Fruit fly (Drosophila melanogaster): ENCODE measurements around the gene Ref1.
A peak's percentile ranks its signal among the peaks of the same experiment; 100 is the strongest.

Gene Ref1

DNA sequence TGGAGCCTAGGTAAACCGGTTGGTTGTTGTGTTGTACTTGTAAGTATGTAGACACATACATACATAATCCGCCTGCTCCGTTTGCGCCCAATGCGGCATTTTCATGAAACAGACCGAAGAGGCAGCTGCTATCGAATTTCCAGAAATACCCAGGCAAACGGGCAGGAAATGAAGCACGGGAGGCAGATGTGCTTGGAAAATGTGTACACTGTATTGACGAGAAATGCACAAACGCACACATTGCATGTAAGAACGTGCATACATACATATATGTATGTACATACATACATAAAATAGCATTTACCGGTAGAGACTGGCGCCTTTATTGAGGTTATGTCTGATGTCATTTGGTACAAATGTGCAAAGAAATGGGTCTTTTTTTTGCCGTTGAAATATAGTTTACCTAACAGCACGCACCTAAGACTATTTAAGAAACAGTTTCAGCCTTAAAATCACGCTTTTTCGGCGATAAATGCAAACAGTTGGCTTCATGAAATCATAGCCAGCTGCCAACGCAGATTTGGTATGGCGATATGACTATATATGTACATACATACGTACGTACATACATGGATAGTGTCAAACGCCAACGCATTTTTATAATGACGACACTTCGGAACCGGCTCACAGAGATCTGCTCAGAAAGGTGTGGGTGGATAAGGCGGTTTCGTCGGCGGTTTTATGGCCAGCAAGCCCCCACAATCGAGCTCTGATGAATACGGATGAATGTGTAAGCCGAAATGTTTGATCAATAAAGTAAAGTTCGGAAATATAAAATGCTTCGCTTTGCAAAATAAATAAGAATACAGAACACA, 9.5 kb upstream of the Ref1 start:
- TF ChIP-seq CG8159 (tag; optimal IDR thresholded peaks at IDR 0.05) (peak; percentile 32), CG4496 (GFP tag; IDR thresholded peaks at IDR 0.05) (peak; percentile 45; the same call in 1 of the 3 replicates), CG17806 (tag; optimal IDR thresholded peaks at IDR 0.05) (no peak)

DNA sequence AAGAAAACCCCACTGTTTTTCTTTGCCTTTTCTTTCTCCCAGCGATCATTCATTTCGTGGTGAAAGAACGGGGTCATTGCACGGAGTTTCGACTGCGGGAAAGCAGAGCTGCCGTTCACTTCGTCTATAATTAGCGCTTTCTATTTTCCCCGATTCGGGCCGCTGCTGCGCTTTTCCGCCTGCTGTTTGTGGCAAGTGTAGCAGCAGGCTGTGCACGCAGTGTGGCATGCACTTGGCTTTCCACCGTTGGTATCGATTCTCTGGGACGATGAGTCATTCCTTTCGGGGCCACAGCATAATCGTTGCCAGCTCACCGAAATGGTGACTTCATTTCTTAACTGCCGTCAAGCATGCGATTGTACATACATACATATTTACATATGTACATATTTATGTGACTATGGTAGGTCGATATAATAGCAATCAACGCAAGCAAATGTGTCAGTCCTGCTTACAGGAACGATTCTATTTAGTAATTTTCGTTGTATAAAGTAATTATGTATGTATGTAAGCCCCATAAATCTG, 8.7 kb upstream of the Ref1 start:
- TF ChIP-seq CG12605 (GFP tag; IDR thresholded peaks at IDR 0.05): no peak
- TF ChIP-seq CG15710 (tag; optimal IDR thresholded peaks at IDR 0.05): no peak
- TF ChIP-seq EcR (GFP tag; optimal IDR thresholded peaks at IDR 0.05): peak; percentile 86
- TF ChIP-seq CG4496 (GFP tag; IDR thresholded peaks at IDR 0.05): 0 out of 3 replicates have a peak, but pooled peaks have one; percentile 15
- TF ChIP-seq rn (GFP tag; IDR thresholded peaks at IDR 0.05): no peak
- TF ChIP-seq CG9948 (tag; optimal IDR thresholded peaks at IDR 0.05): no peak
- peak; percentile 20 for TF ChIP-seq Pif1A (GFP tag; optimal IDR thresholded peaks at IDR 0.05)
- TF ChIP-seq fd96Ca (GFP tag; IDR thresholded peaks at IDR 0.05): peak; percentile 53; the same call in 1 of the 3 replicates
- TF ChIP-seq CG13204 (GFP tag; optimal IDR thresholded peaks at IDR 0.05): no peak

DNA sequence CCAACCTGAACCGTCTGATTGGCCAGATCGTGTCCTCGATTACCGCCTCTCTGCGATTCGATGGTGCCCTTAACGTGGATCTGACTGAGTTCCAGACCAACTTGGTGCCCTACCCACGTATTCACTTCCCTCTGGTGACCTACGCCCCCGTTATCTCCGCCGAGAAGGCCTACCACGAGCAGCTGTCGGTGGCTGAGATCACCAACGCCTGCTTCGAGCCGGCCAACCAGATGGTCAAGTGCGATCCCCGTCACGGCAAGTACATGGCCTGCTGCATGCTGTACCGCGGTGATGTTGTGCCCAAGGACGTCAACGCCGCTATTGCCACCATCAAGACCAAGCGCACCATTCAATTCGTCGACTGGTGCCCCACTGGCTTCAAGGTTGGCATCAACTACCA, 7.7 kb upstream of the Ref1 start:
- TF ChIP-seq CG17806 (tag; optimal IDR thresholded peaks at IDR 0.05) (no peak), Ets98B (GFP tag; IDR thresholded peaks at IDR 0.05) (no peak), CG32121 (GFP tag; IDR thresholded peaks at IDR 0.05) (no peak), CG4496 (GFP tag; IDR thresholded peaks at IDR 0.05) (no peak)

DNA sequence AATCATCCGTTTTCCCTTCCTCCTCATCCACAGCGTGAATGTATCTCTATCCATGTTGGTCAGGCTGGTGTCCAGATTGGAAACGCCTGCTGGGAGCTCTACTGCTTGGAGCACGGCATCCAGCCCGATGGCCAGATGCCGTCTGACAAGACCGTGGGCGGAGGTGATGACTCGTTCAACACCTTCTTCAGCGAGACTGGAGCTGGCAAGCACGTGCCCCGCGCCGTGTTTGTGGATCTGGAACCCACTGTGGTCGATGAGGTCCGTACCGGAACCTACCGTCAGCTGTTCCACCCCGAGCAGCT, 7.0 kb upstream of the Ref1 start:
- TF ChIP-seq Snoo (tag; optimal IDR thresholded peaks at IDR 0.05) (no peak), CG34367 (tag; optimal IDR thresholded peaks at IDR 0.05) (no peak), EcR (GFP tag; optimal IDR thresholded peaks at IDR 0.05) (no peak), CG9948 (tag; optimal IDR thresholded peaks at IDR 0.05) (no peak), CG12605 (GFP tag; IDR thresholded peaks at IDR 0.05) (no peak), fd96Ca (GFP tag; IDR thresholded peaks at IDR 0.05) (no peak), CG8159 (tag; optimal IDR thresholded peaks at IDR 0.05) (no peak), CG32121 (GFP tag; IDR thresholded peaks at IDR 0.05) (peak; percentile 26; the same call in 1 of the 2 replicates)

DNA sequence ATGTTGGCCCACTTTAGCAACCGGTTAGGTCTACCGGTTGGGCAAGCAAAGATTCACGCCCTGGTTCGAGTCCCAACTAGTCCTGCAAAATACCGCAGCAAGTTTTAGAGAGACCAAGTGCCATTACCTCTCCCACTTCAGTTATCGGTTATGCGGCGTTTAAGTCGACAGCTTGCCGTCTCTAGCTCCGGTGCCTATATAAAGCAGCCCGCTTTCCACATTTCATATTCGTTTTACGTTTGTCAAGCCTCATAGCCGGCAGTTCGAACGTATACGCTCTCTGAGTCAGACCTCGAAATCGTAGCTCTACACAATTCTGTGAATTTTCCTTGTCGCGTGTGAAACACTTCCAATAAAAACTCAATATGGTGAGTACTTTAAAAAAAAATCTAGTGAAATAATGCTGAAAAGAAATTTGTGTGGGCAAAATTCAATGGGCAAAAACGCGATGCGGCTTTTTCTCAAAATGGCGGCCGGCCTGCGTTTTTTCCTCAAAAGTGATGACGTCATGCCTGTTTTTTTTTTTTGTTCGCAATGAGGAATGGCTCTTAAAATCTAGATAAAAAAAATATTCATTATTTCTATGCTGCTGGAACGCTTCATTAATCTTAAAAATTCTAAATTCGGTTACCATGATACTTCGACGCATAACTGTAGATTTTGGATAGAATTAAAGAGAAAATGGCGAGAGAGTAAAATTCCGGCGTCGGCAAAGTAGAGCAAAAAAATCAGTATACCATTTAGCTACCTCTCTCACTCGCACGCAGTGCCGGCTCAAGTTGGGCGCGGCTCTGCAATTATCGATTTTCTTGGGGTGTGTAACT, 6.4 kb upstream of the Ref1 start, which contains the start of gene alphaTub84B:
Gene alphaTub84B, plus strand, starts transcription at position 223 of the 824 bp plus-strand sequence.
- TF ChIP-seq fd96Ca (GFP tag; IDR thresholded peaks at IDR 0.05): peak; percentile 54; the same call in 1 of the 3 replicates
- TF ChIP-seq CG13204 (GFP tag; optimal IDR thresholded peaks at IDR 0.05): peak; percentile 61
- TF ChIP-seq Pif1B (GFP tag; optimal IDR thresholded peaks at IDR 0.05): peak; percentile 69
- no peak for TF ChIP-seq CG17806 (tag; optimal IDR thresholded peaks at IDR 0.05)
- peak; percentile 4 for TF ChIP-seq CG9948 (tag; optimal IDR thresholded peaks at IDR 0.05)
- peak; percentile 24 for TF ChIP-seq CG8301 (tag; optimal IDR thresholded peaks at IDR 0.05)
- peak; percentile 52 for TF ChIP-seq Pif1A (GFP tag; optimal IDR thresholded peaks at IDR 0.05)
- no peak for TF ChIP-seq CG14655 (GFP tag; optimal IDR thresholded peaks at IDR 0.05)
- TF ChIP-seq CG12605 (GFP tag; IDR thresholded peaks at IDR 0.05): peak; percentile 54
- TF ChIP-seq EcR (GFP tag; optimal IDR thresholded peaks at IDR 0.05): peak; percentile 31
- peak; percentile 70 for TF ChIP-seq Ets98B (GFP tag; IDR thresholded peaks at IDR 0.05)
- peak; percentile 71 for TF ChIP-seq Snoo (tag; optimal IDR thresholded peaks at IDR 0.05)
- TF ChIP-seq CG4496 (GFP tag; IDR thresholded peaks at IDR 0.05): peak; percentile 57; the same call in 1 of the 3 replicates
- peak; percentile 35 for TF ChIP-seq CG15710 (tag; optimal IDR thresholded peaks at IDR 0.05)
- TF ChIP-seq CG8159 (tag; optimal IDR thresholded peaks at IDR 0.05): peak; percentile 27
- TF ChIP-seq D1 (tag; optimal IDR thresholded peaks at IDR 0.05): no peak
- 0 out of 2 replicates have a peak, but pooled peaks have one; percentile 24 for TF ChIP-seq CG32121 (GFP tag; IDR thresholded peaks at IDR 0.05)
- peak; percentile 29 for TF ChIP-seq CG34367 (tag; optimal IDR thresholded peaks at IDR 0.05)
- TF ChIP-seq CG10348 (GFP tag; IDR thresholded peaks at IDR 0.05): no peak
- TF ChIP-seq gl (tag; optimal IDR thresholded peaks at IDR 0.05): peak; percentile 25
- no peak for TF ChIP-seq rn (GFP tag; IDR thresholded peaks at IDR 0.05)

DNA sequence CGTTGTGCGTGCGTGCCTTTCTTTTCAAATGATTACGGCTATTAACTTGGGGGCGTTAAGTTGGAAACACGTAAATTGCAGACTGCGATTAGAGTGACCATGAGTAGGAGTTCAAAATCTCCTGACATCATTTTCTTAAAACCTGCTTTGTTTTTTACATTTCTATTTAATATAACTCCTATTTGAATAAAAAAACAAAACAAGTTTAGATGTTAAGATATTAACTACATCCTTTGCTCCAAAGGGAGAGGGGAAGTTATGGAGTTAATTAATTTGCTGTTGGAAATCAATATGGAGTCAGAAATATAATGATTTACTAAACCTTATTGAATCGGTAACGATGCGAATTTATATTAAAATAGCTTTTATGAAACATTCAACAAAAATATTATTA, 5.8 kb upstream of the Ref1 start, which contains the start of gene Tailor:
Gene Tailor, minus strand, starts transcription at position 101 of the 394 bp plus-strand sequence.
- TF ChIP-seq CG14655 (GFP tag; optimal IDR thresholded peaks at IDR 0.05) (no peak), CG8301 (tag; optimal IDR thresholded peaks at IDR 0.05) (no peak), Pif1B (GFP tag; optimal IDR thresholded peaks at IDR 0.05) (no peak), CG13204 (GFP tag; optimal IDR thresholded peaks at IDR 0.05) (no peak), fd96Ca (GFP tag; IDR thresholded peaks at IDR 0.05) (no peak), CG17806 (tag; optimal IDR thresholded peaks at IDR 0.05) (no peak), CG34367 (tag; optimal IDR thresholded peaks at IDR 0.05) (no peak), CG8159 (tag; optimal IDR thresholded peaks at IDR 0.05) (no peak), CG10348 (GFP tag; IDR thresholded peaks at IDR 0.05) (no peak), CG9948 (tag; optimal IDR thresholded peaks at IDR 0.05) (no peak)

Measured in whole organism, pupa.